Fruit fly (Drosophila melanogaster): ENCODE measurements around the gene Nep7.

DNA sequence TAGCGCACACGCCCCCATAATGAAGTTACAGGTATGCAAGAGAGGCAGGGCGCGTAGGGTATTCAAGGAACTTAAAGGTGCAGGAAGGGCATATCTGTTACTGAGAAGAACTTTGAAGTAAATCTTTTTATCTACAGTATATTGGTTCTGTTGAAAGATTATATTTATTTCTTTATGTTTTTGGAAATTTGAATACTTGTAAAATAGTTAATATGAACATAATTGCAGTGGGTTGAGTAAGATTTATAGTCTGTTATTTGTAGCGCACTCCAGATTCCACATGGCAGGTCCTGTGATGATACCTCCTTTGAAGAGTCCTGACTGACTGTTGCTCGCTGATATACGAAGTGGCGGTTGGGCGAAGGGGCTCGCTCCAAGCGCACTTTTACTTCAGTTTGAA is 49.3 kb downstream of the Nep7 start:
- no peak for TF ChIP-seq EcR (GFP tag; optimal IDR thresholded peaks at IDR 0.05)
- TF ChIP-seq Dll (optimal IDR thresholded peaks at IDR 0.05), result no peak
- no peak for TF ChIP-seq psq (optimal IDR thresholded peaks at IDR 0.05)
- TF ChIP-seq pan (optimal IDR thresholded peaks at IDR 0.05), result no peak
- TF ChIP-seq usp (GFP tag; optimal IDR thresholded peaks at IDR 0.05), result no peak

Data from whole organism.